Worm (Caenorhabditis elegans) whole organism, dauer: ENCODE data around the gene msp-49.

ENCODE experiments used
- unc-62 ChIP-seq: sonication (generic microtip); optimal IDR thresholded peaks from 2 replicates; lab custom pipeline; 2017; ENCODE audit warnings: missing biosample characterization, missing genetic modification reagents, missing genetic modification characterization

The msp-49 gene

ce11 chrII:5180272-5180671 lies 13.9 kb upstream of the msp-49 start:
- TF ChIP-seq unc-62 = no peak

DNA sequence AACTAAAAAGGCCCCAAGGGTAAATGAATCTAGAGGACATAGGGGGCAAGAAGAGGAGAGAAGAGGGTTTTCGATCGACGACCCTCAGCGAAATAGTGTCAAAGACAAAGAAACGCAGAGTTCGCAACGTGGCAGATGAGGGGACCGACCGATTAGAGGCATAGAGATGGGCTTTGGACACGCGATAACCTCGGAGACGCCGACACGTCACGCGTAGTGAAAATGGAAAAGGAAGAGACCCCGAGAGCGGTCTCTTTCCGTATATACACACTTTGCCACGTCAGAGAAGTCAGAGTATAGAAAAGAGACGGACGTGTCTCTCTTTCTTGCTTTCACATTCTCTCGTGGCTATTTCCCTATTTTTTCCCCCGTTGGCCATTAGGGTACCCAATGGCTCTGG lies 12.7 kb upstream of the msp-49 start:
- TF ChIP-seq unc-62 = no peak

ce11 chrII:5182451-5182850 lies 11.7 kb upstream of the msp-49 start:
- no peak for TF ChIP-seq unc-62

ce11 chrII:5183207-5183606 lies 11.0 kb upstream of the msp-49 start:
- TF ChIP-seq unc-62 = no peak

DNA sequence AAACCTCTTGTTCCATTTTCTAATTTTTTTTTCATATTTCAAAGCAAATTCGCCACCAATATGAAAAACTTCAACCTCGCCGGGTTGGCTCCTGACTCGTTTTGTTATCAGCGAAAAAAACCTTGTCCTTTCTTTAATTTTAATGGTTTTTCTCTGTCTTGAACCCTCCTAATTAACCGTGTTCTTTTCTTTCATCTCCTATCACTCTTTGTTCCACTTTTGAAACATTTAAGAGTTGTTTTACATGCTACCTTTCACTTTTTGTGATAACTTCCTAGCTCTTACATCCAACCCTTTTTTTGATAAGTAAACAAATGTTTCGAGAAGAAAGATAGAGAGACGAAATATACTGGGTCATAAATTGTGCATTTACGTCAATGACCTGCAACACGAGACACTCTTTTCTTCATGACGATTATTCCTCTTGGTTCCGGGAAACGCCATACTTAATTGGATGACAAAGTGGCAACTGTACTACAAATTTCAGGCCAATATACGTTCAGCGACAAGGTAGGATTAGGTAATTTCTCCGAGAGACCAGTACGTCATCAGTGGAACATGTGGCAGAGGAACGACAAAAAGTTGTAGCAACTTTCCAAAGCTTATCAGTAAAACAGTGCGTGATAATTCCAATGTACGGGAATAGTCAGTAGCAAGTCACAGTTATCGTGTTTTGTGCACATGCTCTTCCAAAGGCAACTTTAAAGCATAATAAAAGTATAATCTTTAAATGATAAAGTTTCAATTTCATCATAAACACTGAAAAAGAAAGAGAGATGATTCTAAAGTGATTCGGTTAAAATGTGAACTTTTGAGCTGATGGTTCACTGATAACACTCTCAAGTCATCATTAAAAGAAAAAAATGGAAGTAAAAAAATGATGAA lies 9.3 kb upstream of the msp-49 start:
- no peak for TF ChIP-seq unc-62

DNA sequence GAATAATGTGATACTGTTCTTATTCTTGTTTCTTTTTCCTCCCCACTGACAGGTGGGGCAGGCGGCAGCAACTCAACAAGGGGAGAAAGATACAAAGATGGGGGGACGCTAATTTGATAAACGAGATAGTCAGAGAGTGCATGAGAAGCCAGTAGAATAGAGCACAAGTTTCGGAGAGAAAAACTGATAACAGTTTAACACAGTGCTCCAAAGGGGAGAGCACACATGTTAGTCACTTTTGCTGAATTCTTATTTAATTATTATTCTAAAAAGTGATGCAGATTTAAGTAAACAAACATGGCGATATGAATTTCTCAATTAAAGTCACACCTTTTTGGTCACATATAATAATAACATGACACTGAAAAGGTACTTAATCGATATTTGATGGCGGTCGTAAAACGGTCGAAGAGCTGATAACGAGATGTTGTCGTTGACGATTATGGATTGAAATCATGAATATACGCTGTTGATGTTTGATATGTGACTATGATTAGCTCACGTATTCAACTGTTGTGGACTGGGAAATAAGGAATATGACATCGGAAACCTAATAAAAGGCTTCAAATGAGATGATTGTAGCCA lies 8.1 kb upstream of the msp-49 start:
- TF ChIP-seq unc-62 = no peak

ce11 chrII:5186870-5187269 lies 7.3 kb upstream of the msp-49 start:
- TF ChIP-seq unc-62 = no peak

DNA sequence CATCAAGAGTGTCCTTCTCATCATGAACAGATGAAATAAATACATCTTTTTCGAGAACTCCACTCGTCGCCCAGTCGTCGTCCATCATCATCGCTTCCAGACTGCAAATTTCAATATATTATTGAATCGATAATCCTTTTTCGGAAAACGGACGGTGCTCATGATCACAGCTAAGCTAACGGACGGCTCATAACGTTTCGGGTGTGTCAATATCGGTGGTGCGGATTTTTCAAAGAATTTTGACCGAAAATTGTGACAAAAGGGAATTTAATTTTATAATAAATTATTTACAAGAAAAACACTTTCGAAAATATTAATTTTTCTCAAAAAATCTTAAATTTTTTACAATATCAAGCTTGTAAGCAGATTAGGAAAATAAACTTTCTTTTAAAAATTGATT lies 6.7 kb upstream of the msp-49 start, which contains the start of gene crh-2:
Gene crh-2 (minus strand): TSS at position 101 of the 400 bp plus-strand sequence.
- no peak for TF ChIP-seq unc-62

ce11 chrII:5187934-5188333 lies 6.2 kb upstream of the msp-49 start:
- TF ChIP-seq unc-62 = no peak

- no peak for TF ChIP-seq unc-62
These were observed 2.4 kb upstream of the msp-49 start for ce11 chrII:5191766-5192165.

- no peak for TF ChIP-seq unc-62
These were observed 1.3 kb downstream of the msp-49 start, which contains the start of gene C34F11.5 for ce11 chrII:5195504-5195903. Gene C34F11.5 (plus strand): TSS chrII:5195804.

ce11 chrII:5199497-5199896 lies 5.3 kb downstream of the msp-49 start, which contains the start of gene msp-50:
Gene msp-50 (plus strand): TSS chrII:5199797.
- TF ChIP-seq unc-62 = no peak

DNA sequence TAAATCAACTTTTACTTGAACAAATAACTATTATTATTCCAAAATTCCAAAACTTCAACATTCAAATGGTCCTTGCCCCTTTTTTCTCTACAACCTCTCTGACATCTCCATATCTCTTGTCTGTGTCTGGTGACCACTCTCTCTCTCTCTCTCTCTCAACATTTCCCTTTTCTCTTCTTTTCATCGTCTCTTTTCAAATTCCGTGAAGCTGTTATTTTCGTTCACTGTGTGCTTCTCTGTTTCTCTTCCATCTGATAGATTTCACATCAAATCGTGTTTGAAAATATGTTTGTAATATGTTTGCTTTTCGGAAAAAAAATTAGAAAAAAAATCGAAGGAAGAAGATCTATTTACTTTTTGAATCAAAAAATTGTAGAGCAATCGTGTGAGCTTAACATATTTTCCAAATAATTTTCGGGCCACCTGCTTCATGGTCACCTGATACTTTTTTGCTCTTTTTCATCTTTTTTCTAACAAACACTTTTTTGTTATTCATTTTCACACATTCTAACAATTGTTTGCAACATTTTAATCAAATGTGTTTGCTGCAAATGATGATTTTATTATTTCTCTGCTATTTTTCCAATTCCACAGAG lies 6.9 kb downstream of the msp-49 start:
- TF ChIP-seq unc-62 = no peak

DNA sequence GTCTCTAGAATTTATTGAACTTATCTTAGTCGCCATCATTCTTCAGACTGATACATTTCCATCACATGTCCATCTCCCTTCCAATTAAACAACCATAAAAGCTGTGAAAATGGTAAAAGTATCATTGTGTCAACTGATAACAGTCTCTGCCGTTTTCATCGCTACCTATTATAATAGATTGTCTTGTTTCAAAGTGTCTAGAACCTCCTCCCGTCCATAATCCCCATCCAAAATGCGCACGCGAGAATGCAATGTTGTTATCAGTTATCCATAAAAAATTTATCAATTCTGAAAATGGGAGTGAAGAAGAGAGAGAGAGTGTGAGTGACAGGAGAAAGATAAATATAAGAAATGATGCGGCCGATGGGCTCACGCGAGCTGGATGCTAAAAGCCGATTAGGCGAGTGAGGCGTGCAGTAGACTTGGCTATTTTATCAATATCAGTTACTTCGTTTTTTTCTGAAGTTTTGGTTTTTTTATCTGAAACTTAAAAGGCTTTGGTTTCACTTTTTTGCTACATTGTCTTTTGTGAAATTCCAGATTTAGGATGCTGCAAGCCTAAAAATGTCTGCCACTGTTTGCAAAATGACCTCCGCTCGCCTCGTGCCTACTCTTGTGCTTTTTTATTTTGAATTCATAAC lies 7.9 kb downstream of the msp-49 start:
- TF ChIP-seq unc-62 = no peak

DNA sequence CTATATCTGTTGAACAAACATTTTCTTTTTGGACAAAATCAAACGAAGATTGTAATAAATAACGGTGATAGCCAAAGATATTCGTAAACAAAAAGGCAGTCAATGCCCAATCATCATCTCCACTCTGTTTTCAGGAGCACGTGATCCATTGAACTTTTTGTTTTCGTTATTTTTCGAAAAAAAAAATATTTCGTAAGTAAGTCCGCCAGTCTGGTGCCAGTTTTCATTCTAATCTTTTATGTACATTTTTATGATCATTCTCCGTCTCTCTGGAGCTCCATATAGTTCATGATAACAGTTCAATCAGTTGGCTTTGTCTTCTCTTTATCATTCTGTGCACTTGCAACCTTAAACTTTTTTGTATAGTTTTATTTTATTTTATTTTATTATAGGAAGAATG lies 8.8 kb downstream of the msp-49 start, which contains the start of gene ampd-1:
Gene ampd-1 (plus strand): TSS at position 393 of the 400 bp plus-strand sequence.
- no peak for TF ChIP-seq unc-62

DNA sequence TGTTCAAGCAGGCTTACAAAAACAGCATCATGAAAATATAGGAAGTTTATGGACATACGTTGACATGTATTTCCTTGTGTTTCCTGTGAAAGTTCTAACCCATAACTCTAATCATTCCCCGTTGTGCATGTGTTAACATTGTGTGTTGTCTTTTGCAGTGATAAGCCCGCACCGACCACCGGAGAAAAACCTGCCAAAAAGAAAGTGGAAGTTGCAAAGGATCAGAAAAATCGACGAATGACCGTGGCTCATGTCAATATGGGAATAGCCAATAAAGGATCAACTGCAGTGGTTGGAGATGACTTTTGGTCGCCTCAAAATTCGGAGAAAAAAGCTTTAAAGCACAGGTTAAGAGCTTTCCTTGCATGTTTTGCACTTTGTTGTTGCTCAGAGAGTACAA lies 11.1 kb downstream of the msp-49 start:
- TF ChIP-seq unc-62 = no peak

ce11 chrII:5209122-5209521 lies 15.0 kb downstream of the msp-49 start:
- no peak for TF ChIP-seq unc-62
